Worm (Caenorhabditis elegans) whole organism, L4 larva: ENCODE measurements around the gene W08E12.4.
"Not testable (repeated sequence)": the region's sequence is repeated elsewhere in the genome, so short reads cannot be mapped to it uniquely, and the experiment has no call there.

Experiments used
- F26F4.8 ChIP-seq: fragments of 200-800 bp; sonication (Bioruptor generic); conservative IDR thresholded peaks from 2 replicates; pipeline ENCODE4 v1.3.6; 2022; ENCODE audit warnings: missing genetic modification characterization, missing compliant biosample characterization
- F49E8.2 ChIP-seq: sonication (generic microtip); optimal IDR thresholded peaks from 2 replicates; lab custom pipeline; 2016; ENCODE audit warnings: missing compliant biosample characterization, mild to moderate bottlenecking, missing genetic modification characterization, borderline replicate concordance
- R02D3.7 ChIP-seq: fragments of 150-350 bp; sonication (generic microtip); optimal IDR thresholded peaks from 3 replicates; lab custom pipeline; 2014; ENCODE audit warnings: missing biosample characterization, missing genetic modification characterization
- T20F7.1 ChIP-seq: fragments of 200-800 bp; sonication (Bioruptor generic); optimal IDR thresholded peaks from 2 replicates; lab custom pipeline; 2018; ENCODE audit warnings: mild to moderate bottlenecking, missing genetic modification characterization, missing compliant biosample characterization
- T26A8.4 ChIP-seq: fragments of 200-800 bp; sonication (Bioruptor generic); IDR thresholded peaks from 2 replicates; pipeline ENCODE4 v1.3.6; 2022; ENCODE audit warnings: missing genetic modification characterization, missing compliant biosample characterization
- Y105C5A.15 ChIP-seq: fragments of 200-800 bp; sonication (Bioruptor generic); IDR thresholded peaks from 2 replicates; pipeline ENCODE4 v1.3.6; 2022; ENCODE audit warnings: missing genetic modification characterization, missing compliant biosample characterization
- Y48G9A.11 ChIP-seq: fragments of 200-800 bp; sonication (Bioruptor generic); IDR thresholded peaks from 2 replicates; pipeline ENCODE4 v1.3.6; 2022; ENCODE audit warnings: missing genetic modification reagents, missing genetic modification characterization, missing compliant biosample characterization
- Y5F2A.4 ChIP-seq: fragments of 200-800 bp; sonication (Bioruptor generic); optimal IDR thresholded peaks from 2 replicates; lab custom pipeline; 2018; ENCODE audit warnings: mild to moderate bottlenecking, missing genetic modification characterization, missing compliant biosample characterization
- Y75B8A.6 ChIP-seq: fragments of 200-800 bp; sonication (Bioruptor generic); IDR thresholded peaks from 2 replicates; pipeline ENCODE4 v1.3.6; 2022; ENCODE audit warnings: missing genetic modification reagents, missing genetic modification characterization, missing compliant biosample characterization
- aha-1 ChIP-seq: fragments of 150-350 bp; peaks from one replicate; lab custom pipeline; 2014; ENCODE audit warnings: missing biosample characterization, missing genetic modification characterization
- ceh-28 ChIP-seq: fragments of 150-350 bp; optimal IDR thresholded peaks from 2 replicates; lab custom pipeline; 2014; ENCODE audit warnings: missing biosample characterization, missing genetic modification reagents, missing genetic modification characterization
- ceh-62 ChIP-seq: sonication (generic microtip); optimal IDR thresholded peaks from 2 replicates; lab custom pipeline; 2017; ENCODE audit warnings: missing biosample characterization, missing genetic modification characterization
- ces-1 ChIP-seq: fragments of 150-350 bp; sonication (generic microtip); optimal IDR thresholded peaks from 4 replicates; lab custom pipeline; 2014; ENCODE audit warnings: missing biosample characterization, missing genetic modification reagents, missing genetic modification characterization
- ctbp-1 ChIP-seq: fragments of 200-800 bp; sonication (Bioruptor generic); IDR thresholded peaks from 2 replicates; pipeline ENCODE4 v1.3.6; 2022; ENCODE audit warnings: missing genetic modification reagents, missing genetic modification characterization, missing compliant biosample characterization
- daf-19 ChIP-seq: fragments of 200-800 bp; sonication (Bioruptor generic); conservative IDR thresholded peaks from 2 replicates; pipeline ENCODE4 v1.3.6; 2022; ENCODE audit warnings: missing genetic modification characterization, missing compliant biosample characterization
- dmd-6 ChIP-seq: fragments of 200-800 bp; sonication (Bioruptor generic); IDR thresholded peaks from 2 replicates; pipeline ENCODE4 v1.3.6; 2022; ENCODE audit warnings: missing genetic modification reagents, missing genetic modification characterization, missing compliant biosample characterization
- dmd-9 ChIP-seq: fragments of 200-800 bp; sonication (Bioruptor generic); IDR thresholded peaks from 2 replicates; pipeline ENCODE4 v1.3.6; 2022; ENCODE audit warnings: missing genetic modification reagents, missing genetic modification characterization, missing compliant biosample characterization
- dve-1 ChIP-seq: sonication (generic microtip); optimal IDR thresholded peaks from 2 replicates; lab custom pipeline; 2017; ENCODE audit warnings: antibody characterized with exemption, mild to moderate bottlenecking, missing genetic modification characterization, missing compliant biosample characterization; ENCODE audit not compliant: insufficient read depth
- egl-43 ChIP-seq: fragments of 200-800 bp; sonication (Bioruptor generic); IDR thresholded peaks from 2 replicates; pipeline ENCODE4 v1.3.6; 2022; ENCODE audit warnings: missing genetic modification reagents, missing genetic modification characterization, missing compliant biosample characterization
- gei-8 ChIP-seq: fragments of 200-800 bp; sonication (Bioruptor generic); optimal IDR thresholded peaks from 2 replicates; lab custom pipeline; 2018; ENCODE audit warnings: mild to moderate bottlenecking, missing genetic modification characterization, missing compliant biosample characterization
- hif-1 ChIP-seq, 2 experiments: sonication (generic microtip); optimal IDR thresholded peaks; 2 replicates each; lab custom pipeline; 2016 to 2017; ENCODE audit warnings: missing compliant biosample characterization in 2 of 2, missing genetic modification characterization in 2 of 2, missing genetic modification reagents in 2 of 2, missing genotype in 2 of 2, mild to moderate bottlenecking in 1 of 2
- lin-13 ChIP-seq: fragments of 150-350 bp; optimal IDR thresholded peaks from 2 replicates; lab custom pipeline; 2014; ENCODE audit warnings: missing biosample characterization, missing genetic modification reagents, missing genetic modification characterization
- lin-39 ChIP-seq: fragments of 150-350 bp; optimal IDR thresholded peaks from 2 replicates; lab custom pipeline; 2014; ENCODE audit warnings: missing biosample characterization, missing genetic modification reagents, missing genetic modification characterization
- lsy-2 ChIP-seq, 2 experiments: fragments of 150-350 bp in 1 of 2; sonication (generic microtip) in 1 of 2; optimal IDR thresholded peaks; 2 replicates each; lab custom pipeline; 2014 to 2017; ENCODE audit warnings: missing biosample characterization in 2 of 2, missing genetic modification characterization in 2 of 2
- madf-5 ChIP-seq, 2 experiments: fragments of 200-800 bp; sonication (Bioruptor generic); IDR thresholded peaks; 2 replicates each; pipeline ENCODE4 v1.3.6; 2022; ENCODE audit warnings: missing compliant biosample characterization in 2 of 2, missing genetic modification characterization in 2 of 2
- madf-9 ChIP-seq: fragments of 200-800 bp; sonication (Bioruptor generic); conservative IDR thresholded peaks from 2 replicates; pipeline ENCODE4 v1.3.6; 2022; ENCODE audit warnings: missing genetic modification reagents, missing genetic modification characterization, missing compliant biosample characterization
- mes-2 ChIP-seq: sonication (generic microtip); optimal IDR thresholded peaks from 2 replicates; lab custom pipeline; 2016; ENCODE audit warnings: missing genotype, mild to moderate bottlenecking, missing genetic modification characterization, missing compliant biosample characterization; ENCODE audit not compliant: poor library complexity, severe bottlenecking
- mxl-3 ChIP-seq: fragments of 200-800 bp; sonication (Bioruptor generic); optimal IDR thresholded peaks from 2 replicates; lab custom pipeline; 2018; ENCODE audit warnings: mild to moderate bottlenecking, missing genetic modification characterization, missing compliant biosample characterization
- nhr-102 ChIP-seq: sonication (generic microtip); optimal IDR thresholded peaks from 2 replicates; lab custom pipeline; 2016; ENCODE audit warnings: mild to moderate bottlenecking, missing genetic modification characterization, moderate library complexity, missing compliant biosample characterization
- nhr-25 ChIP-seq: sonication (generic microtip); optimal IDR thresholded peaks from 2 replicates; lab custom pipeline; 2017; ENCODE audit warnings: missing genetic modification characterization, mild to moderate bottlenecking, missing compliant biosample characterization, antibody characterized with exemption, moderate library complexity, borderline replicate concordance; ENCODE audit not compliant: insufficient read depth
- nhr-48 ChIP-seq: sonication (generic microtip); optimal IDR thresholded peaks from 2 replicates; lab custom pipeline; 2016; ENCODE audit warnings: mild to moderate bottlenecking, missing genetic modification characterization, missing compliant biosample characterization
- nhr-77 ChIP-seq: fragments of 150-350 bp; optimal IDR thresholded peaks from 2 replicates; lab custom pipeline; 2014; ENCODE audit warnings: missing biosample characterization, missing genetic modification characterization
- pqm-1 ChIP-seq: sonication (generic microtip); optimal IDR thresholded peaks from 2 replicates; lab custom pipeline; 2017; ENCODE audit warnings: missing biosample characterization, missing genetic modification characterization
- rbr-2 ChIP-seq: sonication (generic microtip); optimal IDR thresholded peaks from 2 replicates; lab custom pipeline; 2016; ENCODE audit warnings: missing genotype, missing genetic modification characterization, missing compliant biosample characterization
- saeg-2 ChIP-seq: fragments of 200-800 bp; sonication (Bioruptor generic); IDR thresholded peaks from 2 replicates; pipeline ENCODE4 v1.3.6; 2022; ENCODE audit warnings: missing genetic modification reagents, missing genetic modification characterization, missing compliant biosample characterization
- set-16 ChIP-seq: fragments of 200-800 bp; sonication (Bioruptor generic); IDR thresholded peaks from 2 replicates; pipeline ENCODE4 v1.3.6; 2022; ENCODE audit warnings: missing genetic modification reagents, missing genetic modification characterization, missing compliant biosample characterization
- spr-3 ChIP-seq: fragments of 200-800 bp; sonication (Bioruptor generic); optimal IDR thresholded peaks from 2 replicates; lab custom pipeline; 2018; ENCODE audit warnings: mild to moderate bottlenecking, missing genetic modification characterization, missing compliant biosample characterization
- tra-1 ChIP-seq: fragments of 200-800 bp; sonication (Bioruptor generic); IDR thresholded peaks from 2 replicates; pipeline ENCODE4 v1.3.6; 2022; ENCODE audit warnings: missing genetic modification reagents, missing genetic modification characterization, missing compliant biosample characterization
- unc-130 ChIP-seq: sonication (generic microtip); optimal IDR thresholded peaks from 2 replicates; lab custom pipeline; 2016; ENCODE audit warnings: missing genetic modification reagents, missing genetic modification characterization, missing compliant biosample characterization
- vab-7 ChIP-seq: fragments of 200-800 bp; sonication (Bioruptor generic); IDR thresholded peaks from 2 replicates; pipeline ENCODE4 v1.3.6; 2022; ENCODE audit warnings: missing genetic modification reagents, missing genetic modification characterization, missing compliant biosample characterization
- zfp-3 ChIP-seq: fragments of 200-800 bp; sonication (Bioruptor generic); conservative IDR thresholded peaks from 2 replicates; pipeline ENCODE4 v1.3.6; 2022; ENCODE audit warnings: missing genetic modification reagents, missing genetic modification characterization, missing compliant biosample characterization

Gene W08E12.4

ce11 chrIV:3313311-3313710 is 11.2 kb downstream of the W08E12.4 start (continued):
- peak; percentile 87 for TF ChIP-seq T20F7.1
- TF ChIP-seq madf-9 (GFP tag; lab: Robert Waterston, UW) = peak; percentile 82
- TF ChIP-seq saeg-2 (GFP tag; lab: Robert Waterston, UW) = peak; percentile 94
- peak in 1 of 2 experiments; percentile 86; a peak in 1 of 4 replicates for TF ChIP-seq madf-5 (GFP tag; IDR thresholded peaks at IDR 0.05; lab: Robert Waterston, UW)
- TF ChIP-seq rbr-2 = peak; percentile 87
- TF ChIP-seq nhr-48 (tag; lab: Kevin White, UChicago) = peak; percentile 63
- peak; percentile 97 for TF ChIP-seq dmd-9

ce11 chrIV:3314099-3314498 is 11.9 kb downstream of the W08E12.4 start:
- peak in 1 of 2 experiments; percentile 58 for TF ChIP-seq lsy-2 (tag; optimal IDR thresholded peaks at IDR 0.05; lab: Kevin White, UChicago)

ce11 chrIV:3320778-3321177 is 18.6 kb downstream of the W08E12.4 start:
- TF ChIP-seq set-16 (GFP tag; lab: Robert Waterston, UW) = peak; percentile 93

ce11 chrIV:3331758-3332157 is 29.6 kb downstream of the W08E12.4 start, which contains the start of gene F42A6.5:
F42A6.5 (minus strand) TSS chrIV:3331858.
- TF ChIP-seq F26F4.8; hif-1 (tag; optimal IDR thresholded peaks at IDR 0.05; lab: Kevin White, UChicago); mxl-3 (GFP tag; lab: Kevin White, UChicago): not testable (repeated sequence)
- TF ChIP-seq, all 104 proteins: peak for 0; not testable (repeated sequence) for 104

- TF ChIP-seq daf-19 (GFP tag; lab: Robert Waterston, UW) (no peak), pqm-1 (tag; lab: Kevin White, UChicago) (no peak), Y5F2A.4 (peak; percentile 77), tra-1 (GFP tag; lab: Robert Waterston, UW) (0 out of 2 replicates have a peak, but pooled peaks have one; percentile 22), lsy-2 (tag; optimal IDR thresholded peaks at IDR 0.05; lab: Kevin White, UChicago) (peak in 1 of 2 experiments; percentile 53), gei-8 (GFP tag; lab: Kevin White, UChicago) (peak; percentile 67), F26F4.8 (0 out of 2 replicates have a peak, but pooled peaks have one; percentile 33), lin-13 (GFP tag; lab: Kevin White, UChicago) (peak; percentile 52), nhr-102 (tag; lab: Kevin White, UChicago) (peak; percentile 62), dve-1 (tag; lab: Kevin White, UChicago) (peak; percentile 34), egl-43 (GFP tag; lab: Robert Waterston, UW) (peak; percentile 87), R02D3.7 (no peak), Y75B8A.6 (0 out of 2 replicates have a peak, but pooled peaks have one; percentile 67), nhr-25 (tag; lab: Kevin White, UChicago) (peak; percentile 50), mes-2 (tag; lab: Kevin White, UChicago) (peak; percentile 48), ces-1 (GFP tag; lab: Kevin White, UChicago) (no peak), nhr-77 (tag; lab: Kevin White, UChicago) (peak; percentile 20), ctbp-1 (GFP tag; lab: Robert Waterston, UW) (peak; percentile 36; the same call in 1 of the 2 replicates), dmd-6 (GFP tag; lab: Robert Waterston, UW) (peak; percentile 42), T26A8.4 (peak; percentile 87), spr-3 (peak; percentile 46), Y105C5A.15 (GFP tag; lab: Robert Waterston, UW) (peak; percentile 60), vab-7 (GFP tag; lab: Robert Waterston, UW) (peak; percentile 61; the same call in 1 of the 2 replicates), unc-130 (GFP tag; lab: Kevin White, UChicago) (peak; percentile 21), ceh-28 (tag; lab: Kevin White, UChicago) (no peak), hif-1 (tag; optimal IDR thresholded peaks at IDR 0.05; lab: Kevin White, UChicago) (peak in 1 of 2 experiments; percentile 17), aha-1 (tag; lab: Kevin White, UChicago) (peak; percentile 80), lin-39 (tag; lab: Kevin White, UChicago) (no peak), Y48G9A.11 (GFP tag; lab: Robert Waterston, UW) (peak; percentile 69), ceh-62 (tag; lab: Kevin White, UChicago) (no peak), zfp-3 (peak; percentile 70; the same call in 1 of the 2 replicates), rbr-2 (peak; percentile 33), saeg-2 (GFP tag; lab: Robert Waterston, UW) (peak; percentile 63; the same call in 1 of the 2 replicates), F49E8.2 (tag; lab: Kevin White, UChicago) (peak; percentile 84)
These were observed 34.4 kb downstream of the W08E12.4 start, which contains the start of gene F42A6.6 for ce11 chrIV:3336585-3336984. F42A6.6 (minus strand) TSS chrIV:3336873.
